Worm (Caenorhabditis elegans) whole organism, mixed stage, embryonic: ENCODE data around the gene B0554.7.

Experiments used
- M03D4.4 ChIP-seq: sonication (generic microtip); optimal IDR thresholded peaks from 2 replicates; lab custom pipeline; 2017; ENCODE audit warnings: mild to moderate bottlenecking, missing genetic modification characterization, missing compliant biosample characterization
- blmp-1 ChIP-seq: fragments of 150-350 bp; optimal IDR thresholded peaks from 2 replicates; lab custom pipeline; 2014; ENCODE audit warnings: missing biosample characterization, missing genetic modification characterization
- ceh-39 ChIP-seq: fragments of 150-350 bp; optimal IDR thresholded peaks from 2 replicates; lab custom pipeline; 2014; ENCODE audit warnings: missing biosample characterization, missing genetic modification characterization
- ceh-43 ChIP-seq: fragments of 200-800 bp; sonication (Bioruptor generic); optimal IDR thresholded peaks from 2 replicates; lab custom pipeline; 2018; ENCODE audit warnings: mild to moderate bottlenecking, missing genetic modification characterization, moderate library complexity, missing compliant biosample characterization
- ceh-83 ChIP-seq: fragments of 200-800 bp; sonication (Bioruptor generic); optimal IDR thresholded peaks from 2 replicates; lab custom pipeline; 2018; ENCODE audit warnings: mild to moderate bottlenecking, missing genetic modification characterization, missing compliant biosample characterization
- ces-1 ChIP-seq: fragments of 150-350 bp; optimal IDR thresholded peaks from 2 replicates; lab custom pipeline; 2014; ENCODE audit warnings: missing biosample characterization, missing genetic modification reagents, missing genetic modification characterization
- cnd-1 ChIP-seq: fragments of 200-800 bp; sonication (Bioruptor generic); optimal IDR thresholded peaks from 2 replicates; lab custom pipeline; 2018; ENCODE audit warnings: mild to moderate bottlenecking, missing genetic modification characterization, missing compliant biosample characterization
- drap-1 ChIP-seq: fragments of 200-800 bp; sonication (Bioruptor generic); optimal IDR thresholded peaks from 3 replicates; lab custom pipeline; 2018; ENCODE audit warnings: mild to moderate bottlenecking, missing genetic modification characterization, missing compliant biosample characterization
- elt-1 ChIP-seq: sonication (generic microtip); optimal IDR thresholded peaks from 2 replicates; lab custom pipeline; 2017; ENCODE audit warnings: missing genetic modification characterization, mild to moderate bottlenecking, missing compliant biosample characterization, antibody characterized with exemption, moderate library complexity, borderline replicate concordance; ENCODE audit not compliant: insufficient read depth
- elt-3 ChIP-seq: fragments of 150-350 bp; optimal IDR thresholded peaks from 2 replicates; lab custom pipeline; 2014; ENCODE audit warnings: missing biosample characterization, missing genetic modification characterization
- ham-2 ChIP-seq: fragments of 200-800 bp; sonication (Bioruptor generic); optimal IDR thresholded peaks from 2 replicates; lab custom pipeline; 2018; ENCODE audit warnings: mild to moderate bottlenecking, missing genetic modification characterization, missing compliant biosample characterization
- hlh-1 ChIP-seq: fragments of 150-350 bp; optimal IDR thresholded peaks from 2 replicates; lab custom pipeline; 2014; ENCODE audit warnings: missing biosample characterization, missing genetic modification reagents, missing genetic modification characterization
- lin-13 ChIP-seq: fragments of 150-350 bp; optimal IDR thresholded peaks from 2 replicates; lab custom pipeline; 2014; ENCODE audit warnings: missing biosample characterization, missing genetic modification characterization
- lin-32 ChIP-seq: fragments of 200-800 bp; sonication (Bioruptor generic); optimal IDR thresholded peaks from 2 replicates; lab custom pipeline; 2018; ENCODE audit warnings: mild to moderate bottlenecking, missing genetic modification characterization, missing compliant biosample characterization
- lsy-2 ChIP-seq: fragments of 150-350 bp; optimal IDR thresholded peaks from 2 replicates; lab custom pipeline; 2014; ENCODE audit warnings: missing biosample characterization, missing genetic modification characterization
- mab-5 ChIP-seq: fragments of 150-350 bp; optimal IDR thresholded peaks from 2 replicates; lab custom pipeline; 2014; ENCODE audit warnings: missing biosample characterization, missing genetic modification characterization
- mep-1 ChIP-seq: fragments of 150-350 bp; optimal IDR thresholded peaks from 2 replicates; lab custom pipeline; 2017; ENCODE audit warnings: missing biosample characterization, missing genetic modification reagents, missing genetic modification characterization, inconsistent platforms
- mls-2 ChIP-seq: sonication (generic microtip); optimal IDR thresholded peaks from 2 replicates; lab custom pipeline; 2016; ENCODE audit warnings: mild to moderate bottlenecking, missing genetic modification characterization, moderate library complexity, missing compliant biosample characterization
- nhr-12 ChIP-seq: fragments of 150-350 bp; optimal IDR thresholded peaks from 2 replicates; lab custom pipeline; 2014; ENCODE audit warnings: missing biosample characterization, missing genetic modification characterization
- nhr-237 ChIP-seq: fragments of 150-350 bp; optimal IDR thresholded peaks from 2 replicates; lab custom pipeline; 2014; ENCODE audit warnings: missing biosample characterization, missing genetic modification characterization
- nhr-28 ChIP-seq: fragments of 150-350 bp; optimal IDR thresholded peaks from 2 replicates; lab custom pipeline; 2014; ENCODE audit warnings: missing biosample characterization, missing genetic modification characterization
- nhr-76 ChIP-seq: sonication (generic microtip); optimal IDR thresholded peaks from 2 replicates; lab custom pipeline; 2017; ENCODE audit warnings: missing biosample characterization, missing genetic modification characterization
- pha-4 ChIP-seq: fragments of 150-350 bp; optimal IDR thresholded peaks from 2 replicates; lab custom pipeline; 2018; ENCODE audit warnings: missing biosample characterization, missing genetic modification reagents, missing genetic modification characterization
- sem-2 ChIP-seq: fragments of 200-800 bp; sonication (Bioruptor generic); optimal IDR thresholded peaks from 2 replicates; lab custom pipeline; 2018; ENCODE audit warnings: mild to moderate bottlenecking, missing genetic modification characterization, missing compliant biosample characterization
- snpc-4 ChIP-seq: fragments of 150-350 bp; optimal IDR thresholded peaks from 2 replicates; lab custom pipeline; 2014; ENCODE audit warnings: missing biosample characterization, missing genetic modification characterization
- tbx-8 ChIP-seq: fragments of 200-800 bp; sonication (Bioruptor generic); optimal IDR thresholded peaks from 2 replicates; lab custom pipeline; 2018; ENCODE audit warnings: mild to moderate bottlenecking, missing genetic modification characterization, moderate library complexity, missing compliant biosample characterization
- unc-120 ChIP-seq: sonication (generic microtip); optimal IDR thresholded peaks from 2 replicates; lab custom pipeline; 2017; ENCODE audit warnings: missing genetic modification characterization, missing compliant biosample characterization; ENCODE audit not compliant: poor library complexity, severe bottlenecking
- unc-39 ChIP-seq: fragments of 150-350 bp; optimal IDR thresholded peaks from 2 replicates; lab custom pipeline; 2014; ENCODE audit warnings: missing biosample characterization, missing genetic modification characterization
- unc-62 ChIP-seq: fragments of 150-350 bp; optimal IDR thresholded peaks from 2 replicates; lab custom pipeline; 2014; ENCODE audit warnings: missing biosample characterization, missing genetic modification reagents, missing genetic modification characterization
- zip-8 ChIP-seq: fragments of 150-350 bp; optimal IDR thresholded peaks from 2 replicates; lab custom pipeline; 2014; ENCODE audit warnings: missing biosample characterization, missing genetic modification characterization
- ztf-11 ChIP-seq: fragments of 150-350 bp; optimal IDR thresholded peaks from 2 replicates; lab custom pipeline; 2014; ENCODE audit warnings: missing biosample characterization, missing genetic modification characterization

B0554.7 gene

DNA sequence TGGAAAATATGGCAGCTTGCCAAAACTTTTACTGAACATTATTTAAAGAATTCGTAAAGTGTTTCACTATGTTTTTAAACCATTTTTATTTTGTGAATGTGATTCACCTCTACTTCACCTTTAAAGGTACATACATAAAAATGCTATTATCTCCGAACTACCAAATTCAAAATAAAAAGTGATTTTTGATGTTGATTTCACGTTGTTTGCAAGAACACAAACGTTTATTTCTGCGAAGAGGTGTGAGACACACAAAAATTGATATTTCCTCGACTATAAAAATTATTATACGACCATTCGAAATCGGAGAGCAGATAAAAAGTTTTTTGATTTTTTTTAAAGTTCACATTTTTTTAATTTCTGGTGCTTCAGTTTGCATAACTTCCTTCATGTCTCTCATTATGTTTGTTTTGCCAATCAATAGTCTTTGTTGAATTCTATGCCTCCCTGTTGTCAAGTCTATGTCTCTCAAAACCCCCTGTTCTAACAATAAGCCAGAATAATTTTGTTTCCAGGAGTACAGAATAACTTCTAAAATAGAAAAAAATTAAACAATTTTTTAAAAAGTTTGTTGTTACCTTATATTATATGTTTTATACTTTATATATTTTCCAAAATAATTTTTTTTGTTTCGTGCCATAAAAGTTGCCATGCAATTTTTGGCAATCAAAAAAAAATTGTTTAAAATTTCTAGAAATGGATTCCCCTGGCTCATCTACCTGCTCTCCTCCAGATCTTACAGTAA is 10.1 kb upstream of the B0554.7 start, which contains the start of gene nhr-123:
nhr-123 (plus strand) TSS at position 695 of the 745 bp plus-strand sequence.
- TF ChIP-seq unc-120 (tag; lab: Kevin White, UChicago) (no peak), drap-1 (GFP tag; lab: Kevin White, UChicago) (no peak), cnd-1 (tag; lab: Kevin White, UChicago) (no peak), unc-62 (GFP tag; lab: Kevin White, UChicago) (no peak)

DNA sequence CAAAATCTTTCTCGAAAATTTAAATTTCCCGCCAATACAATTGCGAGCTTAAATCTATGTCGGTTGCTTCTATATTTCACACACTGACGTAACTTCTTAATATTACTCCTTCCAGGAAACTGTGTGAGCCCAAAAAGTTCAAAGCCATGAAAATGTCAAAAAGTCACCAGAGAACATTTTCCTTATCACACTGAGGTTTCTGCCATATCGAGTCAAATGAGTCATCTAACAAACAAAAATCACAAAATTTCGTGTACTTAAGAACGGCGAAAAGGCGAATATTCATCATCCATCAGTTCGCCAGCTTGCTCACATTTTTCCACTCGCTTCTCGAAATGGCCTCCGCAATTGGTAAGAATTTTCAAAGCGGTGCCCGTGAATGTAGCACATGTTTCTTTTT is 8.9 kb upstream of the B0554.7 start, which contains the start of gene M02H5.8:
M02H5.8 (plus strand) TSS at position 297 of the 400 bp plus-strand sequence.
- TF ChIP-seq mab-5 (tag; lab: Kevin White, UChicago), result no peak
- no peak for TF ChIP-seq lsy-2 (tag; lab: Kevin White, UChicago)
- no peak for TF ChIP-seq ztf-11 (tag; lab: Kevin White, UChicago)
- TF ChIP-seq unc-120 (tag; lab: Kevin White, UChicago), result no peak
- TF ChIP-seq ceh-43 (GFP tag; lab: Kevin White, UChicago), result no peak
- TF ChIP-seq ces-1 (GFP tag; lab: Kevin White, UChicago), result no peak
- no peak for TF ChIP-seq ham-2
- no peak for TF ChIP-seq unc-62 (GFP tag; lab: Kevin White, UChicago)
- TF ChIP-seq sem-2 (GFP tag; lab: Kevin White, UChicago), result no peak
- TF ChIP-seq drap-1 (GFP tag; lab: Kevin White, UChicago), result no peak
- TF ChIP-seq unc-39, result no peak
- no peak for TF ChIP-seq ceh-83 (GFP tag; lab: Kevin White, UChicago)
- no peak for TF ChIP-seq elt-1 (tag; lab: Kevin White, UChicago)
- no peak for TF ChIP-seq nhr-76 (tag; lab: Kevin White, UChicago)

DNA sequence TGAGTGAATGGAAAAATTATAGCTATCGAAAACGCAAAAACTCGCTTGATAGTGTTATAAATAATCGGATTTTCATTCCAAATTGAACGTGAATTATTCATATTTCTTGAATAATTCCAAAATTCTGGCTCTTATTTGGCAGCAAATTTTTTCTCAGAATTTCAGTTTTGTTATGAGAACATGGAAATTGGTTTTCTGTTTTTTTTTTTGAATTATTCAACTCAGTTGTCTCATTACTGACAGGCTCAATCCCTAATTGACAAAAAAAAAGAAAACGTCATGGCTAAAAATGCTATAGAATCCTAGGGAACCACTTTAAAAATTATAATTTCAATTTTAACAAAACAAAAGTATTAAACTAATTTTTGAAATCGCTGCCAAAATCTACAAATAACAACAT is 8.3 kb upstream of the B0554.7 start, which contains the start of gene srh-35:
srh-35 (minus strand) TSS at position 101 of the 400 bp plus-strand sequence.
- TF ChIP-seq nhr-237 (tag; lab: Kevin White, UChicago), result no peak
- no peak for TF ChIP-seq elt-3 (tag; lab: Kevin White, UChicago)
- no peak for TF ChIP-seq pha-4 (tag; lab: Kevin White, UChicago)
- no peak for TF ChIP-seq lsy-2 (tag; lab: Kevin White, UChicago)
- no peak for TF ChIP-seq mls-2 (tag; lab: Kevin White, UChicago)
- TF ChIP-seq hlh-1 (tag; lab: Kevin White, UChicago), result no peak
- no peak for TF ChIP-seq ham-2
- no peak for TF ChIP-seq unc-62 (GFP tag; lab: Kevin White, UChicago)
- TF ChIP-seq M03D4.4 (tag; lab: Kevin White, UChicago), result no peak
- no peak for TF ChIP-seq lin-32 (GFP tag; lab: Kevin White, UChicago)
- no peak for TF ChIP-seq zip-8 (tag; lab: Kevin White, UChicago)
- no peak for TF ChIP-seq tbx-8 (GFP tag; lab: Kevin White, UChicago)
- no peak for TF ChIP-seq mep-1 (tag; lab: Kevin White, UChicago)
- TF ChIP-seq nhr-12 (tag; lab: Kevin White, UChicago), result no peak
- no peak for TF ChIP-seq ceh-83 (GFP tag; lab: Kevin White, UChicago)
- TF ChIP-seq nhr-28 (tag; lab: Kevin White, UChicago), result no peak
- no peak for TF ChIP-seq unc-120 (tag; lab: Kevin White, UChicago)
- no peak for TF ChIP-seq unc-39
- TF ChIP-seq sem-2 (GFP tag; lab: Kevin White, UChicago), result no peak
- no peak for TF ChIP-seq lin-13

DNA sequence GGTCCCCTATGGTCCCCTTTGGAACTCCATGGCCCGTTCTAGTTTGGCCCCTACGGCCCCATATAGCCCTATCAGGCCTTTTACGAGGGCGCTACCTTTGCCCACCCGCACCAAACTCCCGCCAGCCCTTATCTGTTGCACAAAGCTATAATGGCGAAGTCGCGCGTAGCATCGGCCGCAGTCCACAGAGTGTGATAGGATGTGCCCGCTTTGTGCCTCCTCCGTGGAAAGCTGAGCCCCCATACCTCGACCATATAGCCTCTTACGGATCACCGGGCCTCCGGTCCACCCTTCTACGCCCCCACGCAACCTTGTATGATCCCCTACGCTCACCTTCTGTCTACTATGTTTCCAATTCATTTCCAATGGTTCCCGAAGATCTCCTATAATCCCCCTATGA is 6.2 kb upstream of the B0554.7 start:
- TF ChIP-seq snpc-4 (no peak), tbx-8 (GFP tag; lab: Kevin White, UChicago) (no peak), blmp-1 (tag; lab: Kevin White, UChicago) (no peak), hlh-1 (tag; lab: Kevin White, UChicago) (no peak), mls-2 (tag; lab: Kevin White, UChicago) (no peak), ham-2 (no peak), nhr-76 (tag; lab: Kevin White, UChicago) (no peak), ceh-39 (tag; lab: Kevin White, UChicago) (no peak), nhr-28 (tag; lab: Kevin White, UChicago) (no peak)
